Worm (Caenorhabditis elegans) whole organism, young adult: ENCODE measurements around the gene pelo-1.

Source experiments
- B0336.3 ChIP-seq: fragments of 200-800 bp; sonication (Bioruptor generic); IDR thresholded peaks from 2 replicates; pipeline ENCODE4 v1.3.6; 2022; ENCODE audit warnings: missing genetic modification characterization, missing compliant biosample characterization
- C06A6.2 ChIP-seq: fragments of 200-800 bp; sonication (Bioruptor generic); conservative IDR thresholded peaks from 2 replicates; pipeline ENCODE4 v1.3.6; 2022; ENCODE audit warnings: missing genetic modification characterization, missing compliant biosample characterization
- D2030.7 ChIP-seq: fragments of 200-800 bp; sonication (Bioruptor generic); IDR thresholded peaks from 2 replicates; pipeline ENCODE4 v1.3.6; 2022; ENCODE audit warnings: missing genetic modification reagents, missing genetic modification characterization, missing compliant biosample characterization
- F22D6.2 ChIP-seq: sonication (generic microtip); optimal IDR thresholded peaks from 2 replicates; lab custom pipeline; 2016; ENCODE audit warnings: mild to moderate bottlenecking, missing genetic modification characterization, missing compliant biosample characterization
- F23B12.7 ChIP-seq: sonication (generic microtip); optimal IDR thresholded peaks from 2 replicates; lab custom pipeline; 2017; ENCODE audit warnings: missing genetic modification characterization, mild to moderate bottlenecking, missing compliant biosample characterization, antibody characterized with exemption, moderate library complexity; ENCODE audit not compliant: insufficient read depth
- F55B11.4 ChIP-seq: sonication (generic microtip); optimal IDR thresholded peaks from 2 replicates; lab custom pipeline; 2016; ENCODE audit warnings: missing compliant biosample characterization, missing genetic modification characterization, borderline replicate concordance; ENCODE audit not compliant: insufficient read depth
- F57C9.4 ChIP-seq: sonication (generic microtip); optimal IDR thresholded peaks from 2 replicates; lab custom pipeline; 2017; ENCODE audit warnings: mild to moderate bottlenecking, missing genetic modification characterization, missing compliant biosample characterization
- K12H6.12 ChIP-seq: fragments of 200-800 bp; sonication (Bioruptor generic); optimal IDR thresholded peaks from 2 replicates; lab custom pipeline; 2018; ENCODE audit warnings: mild to moderate bottlenecking, missing genetic modification characterization, missing compliant biosample characterization
- Y53G8AR.9 ChIP-seq: fragments of 200-800 bp; sonication (Bioruptor generic); conservative IDR thresholded peaks from 2 replicates; pipeline ENCODE4 v1.3.6; 2022; ENCODE audit warnings: missing genetic modification reagents, missing genetic modification characterization, missing compliant biosample characterization
- Y79H2A.3 ChIP-seq: fragments of 200-800 bp; sonication (Bioruptor generic); conservative IDR thresholded peaks from 2 replicates; pipeline ENCODE4 v1.3.6; 2022; ENCODE audit warnings: missing genetic modification reagents, missing genetic modification characterization, missing compliant biosample characterization
- Y95B8A.8 ChIP-seq: fragments of 200-800 bp; sonication (Bioruptor generic); IDR thresholded peaks from 2 replicates; pipeline ENCODE4 v1.3.6; 2022; ENCODE audit warnings: missing genetic modification reagents, missing genetic modification characterization, missing compliant biosample characterization
- akir-1 ChIP-seq: fragments of 200-800 bp; sonication (Bioruptor generic); optimal IDR thresholded peaks from 2 replicates; lab custom pipeline; 2018; ENCODE audit warnings: mild to moderate bottlenecking, missing genetic modification characterization, moderate library complexity, missing compliant biosample characterization
- atf-7 ChIP-seq: sonication (generic microtip); optimal IDR thresholded peaks from 2 replicates; lab custom pipeline; 2017; ENCODE audit warnings: mild to moderate bottlenecking, missing genetic modification characterization, missing compliant biosample characterization
- athp-1 ChIP-seq: sonication (generic microtip); optimal IDR thresholded peaks from 2 replicates; lab custom pipeline; 2017; ENCODE audit warnings: mild to moderate bottlenecking, missing genetic modification characterization, missing compliant biosample characterization
- attf-6 ChIP-seq: fragments of 200-800 bp; sonication (Bioruptor generic); IDR thresholded peaks from 2 replicates; pipeline ENCODE4 v1.3.6; 2022; ENCODE audit warnings: missing genetic modification reagents, missing genetic modification characterization, missing compliant biosample characterization
- cebp-1 ChIP-seq, 2 experiments: fragments of 200-800 bp in 1 of 2; sonication (Bioruptor generic) in 1 of 2; sonication (generic microtip) in 1 of 2; IDR thresholded peaks in 1 of 2; optimal IDR thresholded peaks in 1 of 2; 2 replicates each; pipeline versions ENCODE4 v1.3.6 to Lab custom; 2017 to 2022; ENCODE audit warnings: missing compliant biosample characterization in 2 of 2, missing genetic modification characterization in 2 of 2, mild to moderate bottlenecking in 1 of 2, missing genetic modification reagents in 1 of 2, moderate library complexity in 1 of 2
- ceh-27 ChIP-seq: fragments of 200-800 bp; sonication (Bioruptor generic); optimal IDR thresholded peaks from 2 replicates; lab custom pipeline; 2018; ENCODE audit warnings: mild to moderate bottlenecking, missing genetic modification characterization, moderate library complexity, missing compliant biosample characterization
- ceh-91 ChIP-seq: fragments of 200-800 bp; sonication (Bioruptor generic); IDR thresholded peaks from 2 replicates; pipeline ENCODE4 v1.3.6; 2022; ENCODE audit warnings: missing genetic modification reagents, missing genetic modification characterization, missing compliant biosample characterization
- dox-1 ChIP-seq: fragments of 200-800 bp; sonication (Bioruptor generic); IDR thresholded peaks from 2 replicates; pipeline ENCODE4 v1.3.6; 2022; ENCODE audit warnings: missing genetic modification reagents, missing genetic modification characterization, missing compliant biosample characterization
- dpl-1 ChIP-seq: fragments of 150-350 bp; optimal IDR thresholded peaks from 2 replicates; lab custom pipeline; 2014; ENCODE audit warnings: missing biosample characterization, missing genetic modification reagents, missing genetic modification characterization
- efl-1 ChIP-seq: fragments of 150-350 bp; optimal IDR thresholded peaks from 2 replicates; lab custom pipeline; 2014; ENCODE audit warnings: missing biosample characterization, missing genetic modification reagents, missing genetic modification characterization
- egl-18 ChIP-seq: fragments of 200-800 bp; sonication (Bioruptor generic); IDR thresholded peaks from 2 replicates; pipeline ENCODE4 v1.3.6; 2022; ENCODE audit warnings: missing genetic modification reagents, missing genetic modification characterization, missing compliant biosample characterization
- ekl-4 ChIP-seq: fragments of 200-800 bp; sonication (Bioruptor generic); IDR thresholded peaks from 2 replicates; pipeline ENCODE4 v1.3.6; 2022; ENCODE audit warnings: missing genetic modification reagents, missing genetic modification characterization, missing compliant biosample characterization
- fkh-3 ChIP-seq: sonication (generic microtip); optimal IDR thresholded peaks from 2 replicates; lab custom pipeline; 2016; ENCODE audit warnings: mild to moderate bottlenecking, missing genetic modification characterization, missing compliant biosample characterization
- hmg-20 ChIP-seq: fragments of 200-800 bp; sonication (Bioruptor generic); IDR thresholded peaks from 2 replicates; pipeline ENCODE4 v1.3.6; 2022; ENCODE audit warnings: missing genetic modification reagents, missing genetic modification characterization, missing compliant biosample characterization
- hrde-1 ChIP-seq: sonication (generic microtip); optimal IDR thresholded peaks from 2 replicates; lab custom pipeline; 2016; ENCODE audit warnings: missing genetic modification characterization, mild to moderate bottlenecking, missing compliant biosample characterization, moderate library complexity, missing genotype, missing genetic modification reagents, borderline replicate concordance
- hsf-1 ChIP-seq: fragments of 200-800 bp; sonication (Bioruptor generic); IDR thresholded peaks from 2 replicates; pipeline ENCODE4 v1.3.6; 2022; ENCODE audit warnings: missing genetic modification reagents, missing genetic modification characterization, missing compliant biosample characterization
- let-526 ChIP-seq: fragments of 200-800 bp; sonication (Bioruptor generic); IDR thresholded peaks from 2 replicates; pipeline ENCODE4 v1.3.6; 2022; ENCODE audit warnings: missing genetic modification reagents, missing genetic modification characterization, missing compliant biosample characterization
- let-607 ChIP-seq, 2 experiments: fragments of 200-800 bp in 1 of 2; sonication (Bioruptor generic) in 1 of 2; sonication (generic microtip) in 1 of 2; optimal IDR thresholded peaks; 2 replicates each; lab custom pipeline; 2016 to 2018; ENCODE audit warnings: mild to moderate bottlenecking in 2 of 2, missing compliant biosample characterization in 2 of 2, missing genetic modification characterization in 2 of 2, moderate library complexity in 2 of 2, missing genotype in 1 of 2
- lin-26 ChIP-seq: fragments of 200-800 bp; sonication (Bioruptor generic); IDR thresholded peaks from 2 replicates; pipeline ENCODE4 v1.3.6; 2022; ENCODE audit warnings: missing genetic modification reagents, missing genetic modification characterization, missing compliant biosample characterization
- lin-35 ChIP-seq, 3 experiments: fragments of 150-350 bp in 2 of 3; sonication (generic microtip) in 1 of 3; optimal IDR thresholded peaks; 2 replicates each; lab custom pipeline; 2014 to 2018; ENCODE audit warnings: missing biosample characterization in 3 of 3, missing genetic modification characterization in 3 of 3, missing genetic modification reagents in 3 of 3
- lsl-1 ChIP-seq: fragments of 200-800 bp; sonication (Bioruptor generic); optimal IDR thresholded peaks from 2 replicates; lab custom pipeline; 2018; ENCODE audit warnings: mild to moderate bottlenecking, missing genetic modification characterization, moderate library complexity, missing compliant biosample characterization
- madf-6 ChIP-seq: fragments of 200-800 bp; sonication (Bioruptor generic); IDR thresholded peaks from 2 replicates; pipeline ENCODE4 v1.3.6; 2022; ENCODE audit warnings: missing genetic modification reagents, missing genetic modification characterization, missing compliant biosample characterization
- mcd-1 ChIP-seq: fragments of 200-800 bp; sonication (Bioruptor generic); IDR thresholded peaks from 2 replicates; pipeline ENCODE4 v1.3.6; 2022; ENCODE audit warnings: missing genetic modification reagents, missing genetic modification characterization, missing compliant biosample characterization
- nfya-1 ChIP-seq: sonication (generic microtip); optimal IDR thresholded peaks from 2 replicates; lab custom pipeline; 2017; ENCODE audit warnings: antibody characterized with exemption, missing compliant biosample characterization, missing genetic modification characterization, borderline replicate concordance; ENCODE audit not compliant: insufficient read depth
- nhr-27 ChIP-seq: fragments of 200-800 bp; sonication (Bioruptor generic); optimal IDR thresholded peaks from 2 replicates; lab custom pipeline; 2018; ENCODE audit warnings: mild to moderate bottlenecking, missing genetic modification characterization, moderate library complexity, missing compliant biosample characterization
- nhr-80 ChIP-seq: sonication (generic microtip); optimal IDR thresholded peaks from 2 replicates; lab custom pipeline; 2016; ENCODE audit warnings: missing genetic modification characterization, missing compliant biosample characterization
- pbrm-1 ChIP-seq: fragments of 200-800 bp; sonication (Bioruptor generic); IDR thresholded peaks from 2 replicates; pipeline ENCODE4 v1.3.6; 2022; ENCODE audit warnings: missing genetic modification reagents, missing genetic modification characterization, missing compliant biosample characterization
- rpc-1 ChIP-seq, 2 experiments: fragments of 150-350 bp in 1 of 2; sonication (generic microtip) in 1 of 2; optimal IDR thresholded peaks; 2 replicates each; lab custom pipeline; 2014 to 2018; ENCODE audit warnings: missing biosample characterization in 1 of 2, missing genetic modification characterization in 1 of 2, missing genetic modification reagents in 1 of 2, missing genotype in 1 of 2
- tbp1 ChIP-seq: fragments of 200-800 bp; sonication (Bioruptor generic); optimal IDR thresholded peaks from 2 replicates; lab custom pipeline; 2018; ENCODE audit warnings: mild to moderate bottlenecking, missing genetic modification characterization, missing compliant biosample characterization
- unc-130 ChIP-seq: sonication (generic microtip); optimal IDR thresholded peaks from 2 replicates; lab custom pipeline; 2016; ENCODE audit warnings: missing genetic modification reagents, missing genetic modification characterization, missing compliant biosample characterization
- xnd-1 ChIP-seq: sonication (generic microtip); optimal IDR thresholded peaks from 2 replicates; lab custom pipeline; 2016; ENCODE audit warnings: missing genotype, missing genetic modification reagents, missing genetic modification characterization, missing compliant biosample characterization
- ztf-18 ChIP-seq: sonication (generic microtip); optimal IDR thresholded peaks from 2 replicates; lab custom pipeline; 2016; ENCODE audit warnings: missing genotype, mild to moderate bottlenecking, missing genetic modification characterization, missing compliant biosample characterization

Gene pelo-1

DNA sequence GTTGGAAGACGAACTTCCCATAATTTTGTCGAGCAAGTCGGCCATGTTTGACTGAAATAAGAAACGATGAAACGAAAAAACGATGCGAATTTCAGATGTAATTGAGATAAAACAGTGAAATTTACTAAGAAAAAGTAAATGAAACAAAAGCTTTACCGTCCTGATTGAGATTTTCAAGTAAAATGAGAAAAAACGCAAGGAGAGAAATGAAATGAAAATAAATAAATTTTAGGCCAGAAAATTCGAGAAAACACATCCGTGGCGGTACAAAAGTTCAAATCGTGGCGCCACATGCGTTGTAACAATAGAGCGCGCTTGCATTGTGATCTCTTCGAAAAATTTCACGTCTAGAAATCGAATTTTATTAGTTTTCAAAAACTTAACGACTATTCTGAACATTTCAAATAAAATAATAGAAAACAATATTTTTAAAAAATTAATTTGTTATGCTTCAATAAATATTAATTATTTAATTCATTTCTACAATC is 27.9 kb downstream of the pelo-1 start, which contains the start of the genes hrde-1 and C16C10.13 (continued):
- TF ChIP-seq D2030.7 (GFP tag; lab: Robert Waterston, UW) = peak; percentile 91
- TF ChIP-seq lin-35 (GFP tag; optimal IDR thresholded peaks at IDR 0.05; lab: Kevin White, UChicago) = no peak
- TF ChIP-seq athp-1 = peak; percentile 70
- TF ChIP-seq ekl-4 (GFP tag; lab: Robert Waterston, UW) = peak; percentile 65; the same call in 1 of the 2 replicates
- peak; percentile 91 for TF ChIP-seq lsl-1
- peak; percentile 70 for TF ChIP-seq pbrm-1 (GFP tag; lab: Robert Waterston, UW)
- peak; percentile 14 for TF ChIP-seq F23B12.7 (tag; lab: Kevin White, UChicago)
- TF ChIP-seq Y53G8AR.9 = peak; percentile 44; the same call in 1 of the 2 replicates
- TF ChIP-seq Y79H2A.3 (GFP tag; lab: Robert Waterston, UW) = no peak
- no peak for TF ChIP-seq lin-26 (GFP tag; lab: Robert Waterston, UW)
- peak; percentile 89 for TF ChIP-seq mcd-1
- TF ChIP-seq ceh-27 (GFP tag; lab: Kevin White, UChicago) = no peak
- no peak for TF ChIP-seq egl-18 (GFP tag; lab: Robert Waterston, UW)
- TF ChIP-seq unc-130 = peak; percentile 93
- peak; percentile 65; the same call in 1 of the 2 replicates for TF ChIP-seq Y95B8A.8 (GFP tag; lab: Robert Waterston, UW)
- TF ChIP-seq fkh-3 (tag; lab: Kevin White, UChicago) = no peak
- no peak for TF ChIP-seq F57C9.4 (tag; lab: Kevin White, UChicago)
- TF ChIP-seq xnd-1 (tag; lab: Kevin White, UChicago) = peak; percentile 92
- TF ChIP-seq hsf-1 = peak; percentile 99
- TF ChIP-seq efl-1 = peak; percentile 97
- TF ChIP-seq F22D6.2 (tag; lab: Kevin White, UChicago) = no peak
- TF ChIP-seq madf-6 (GFP tag; lab: Robert Waterston, UW) = peak; percentile 98
- peak; percentile 21 for TF ChIP-seq rpc-1 (optimal IDR thresholded peaks at IDR 0.05; lab: Kevin White, UChicago)
- TF ChIP-seq rpc-1 (tag; optimal IDR thresholded peaks at IDR 0.05; lab: Kevin White, UChicago) = no peak
- peak; percentile 49 for TF ChIP-seq tbp1
- TF ChIP-seq dpl-1 (GFP tag; lab: Kevin White, UChicago) = peak; percentile 80
- TF ChIP-seq ztf-18 (tag; lab: Kevin White, UChicago) = peak; percentile 7
- TF ChIP-seq nhr-27 (tag; lab: Kevin White, UChicago) = no peak
- TF ChIP-seq nfya-1 (tag; lab: Kevin White, UChicago) = no peak
- TF ChIP-seq ceh-91 = peak; percentile 95

DNA sequence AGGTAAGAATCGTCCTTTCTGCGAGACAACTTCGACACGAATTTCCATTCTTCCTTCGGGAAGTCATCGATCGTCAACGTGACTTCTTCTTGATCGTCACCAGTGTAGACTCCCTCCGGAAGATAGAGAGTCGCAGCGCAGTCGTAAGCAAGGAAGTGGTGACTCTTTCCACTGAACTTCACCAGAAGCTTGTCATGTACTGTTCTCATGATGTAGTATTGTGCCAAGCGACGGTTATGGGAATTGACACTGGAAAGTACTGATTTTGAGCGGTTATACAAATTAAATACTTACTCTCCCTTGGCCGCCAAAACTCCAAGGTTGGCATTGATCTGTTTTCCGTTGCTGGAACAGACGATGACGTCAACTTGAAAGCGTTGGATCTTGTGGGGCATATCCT is 28.5 kb downstream of the pelo-1 start:
- TF ChIP-seq B0336.3 (GFP tag; lab: Robert Waterston, UW) (peak; percentile 22; the same call in 1 of the 2 replicates), cebp-1 (GFP tag; IDR thresholded peaks at IDR 0.05; lab: Robert Waterston, UW) (no peak), cebp-1 (tag; optimal IDR thresholded peaks at IDR 0.05; lab: Kevin White, UChicago) (peak; percentile 16), hsf-1 (peak; percentile 61), K12H6.12 (tag; lab: Kevin White, UChicago) (no peak), dox-1 (0 out of 2 replicates have a peak, but pooled peaks have one; percentile 62), fkh-3 (tag; lab: Kevin White, UChicago) (no peak), nfya-1 (tag; lab: Kevin White, UChicago) (no peak)

DNA sequence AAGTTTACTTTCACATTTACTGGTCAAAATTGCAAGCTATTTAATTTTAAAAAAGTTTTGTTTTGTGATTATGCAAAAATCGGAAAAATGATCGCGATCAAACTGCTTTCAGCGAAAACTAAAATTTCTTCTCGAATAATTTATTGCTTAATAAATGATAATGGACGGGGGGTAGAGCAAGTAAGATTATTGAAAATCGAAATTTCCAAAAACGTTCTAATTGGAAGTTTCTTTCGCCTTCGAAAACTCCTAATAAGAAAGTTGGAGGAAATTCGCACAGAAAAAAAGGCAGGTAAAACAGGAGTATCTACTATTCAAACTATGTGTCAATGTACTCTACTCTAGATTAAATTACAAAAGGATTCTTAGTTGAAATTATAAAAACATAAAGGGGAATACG is 31.8 kb downstream of the pelo-1 start:
- TF ChIP-seq akir-1 (GFP tag; lab: Kevin White, UChicago) = no peak
- TF ChIP-seq nhr-80 (tag; lab: Kevin White, UChicago) = no peak
- no peak for TF ChIP-seq hmg-20 (GFP tag; lab: Robert Waterston, UW)
- no peak for TF ChIP-seq dpl-1 (GFP tag; lab: Kevin White, UChicago)
- TF ChIP-seq atf-7 (tag; lab: Kevin White, UChicago) = peak; percentile 68
- TF ChIP-seq hrde-1 (tag; lab: Kevin White, UChicago) = peak; percentile 92
- TF ChIP-seq C06A6.2 (GFP tag; lab: Robert Waterston, UW) = no peak
- no peak for TF ChIP-seq cebp-1 (GFP tag; IDR thresholded peaks at IDR 0.05; lab: Robert Waterston, UW)
- TF ChIP-seq cebp-1 (tag; optimal IDR thresholded peaks at IDR 0.05; lab: Kevin White, UChicago) = peak; percentile 41
- peak in 1 of 2 experiments; percentile 11 for TF ChIP-seq let-607 (tag; optimal IDR thresholded peaks at IDR 0.05; lab: Kevin White, UChicago)
- TF ChIP-seq F22D6.2 (tag; lab: Kevin White, UChicago) = no peak
- 0 out of 2 replicates have a peak, but pooled peaks have one; percentile 29 for TF ChIP-seq attf-6 (GFP tag; lab: Robert Waterston, UW)
- no peak for TF ChIP-seq mcd-1
- 0 out of 2 replicates have a peak, but pooled peaks have one; percentile 15 for TF ChIP-seq Y95B8A.8 (GFP tag; lab: Robert Waterston, UW)
- no peak for TF ChIP-seq F55B11.4 (tag; lab: Kevin White, UChicago)
- TF ChIP-seq let-526 (GFP tag; lab: Robert Waterston, UW) = no peak
- peak; percentile 52 for TF ChIP-seq xnd-1 (tag; lab: Kevin White, UChicago)
